Worm (Caenorhabditis elegans) whole organism, late embryonic: ENCODE data around the gene C24B5.4.

Source experiments
- C08G9.2 ChIP-seq: sonication (generic microtip); optimal IDR thresholded peaks from 2 replicates; lab custom pipeline; 2016; ENCODE audit warnings: mild to moderate bottlenecking, missing genetic modification characterization, moderate library complexity, missing compliant biosample characterization
- C38D4.7 ChIP-seq: fragments of 200-800 bp; sonication (Bioruptor generic); optimal IDR thresholded peaks from 2 replicates; lab custom pipeline; 2018; ENCODE audit warnings: mild to moderate bottlenecking, missing genetic modification characterization, moderate library complexity, missing compliant biosample characterization
- T23F11.4 ChIP-seq: fragments of 200-800 bp; sonication (Bioruptor generic); optimal IDR thresholded peaks from 2 replicates; lab custom pipeline; 2018; ENCODE audit warnings: mild to moderate bottlenecking, missing genetic modification characterization, missing compliant biosample characterization
- ahr-1 ChIP-seq: sonication (generic microtip); optimal IDR thresholded peaks from 2 replicates; lab custom pipeline; 2016; ENCODE audit warnings: missing genetic modification characterization, missing compliant biosample characterization
- ceh-18 ChIP-seq: sonication (generic microtip); optimal IDR thresholded peaks from 2 replicates; lab custom pipeline; 2016; ENCODE audit warnings: missing genetic modification characterization, missing compliant biosample characterization
- ceh-2 ChIP-seq: sonication (generic microtip); optimal IDR thresholded peaks from 2 replicates; lab custom pipeline; 2016; ENCODE audit warnings: missing genotype, missing genetic modification characterization, missing compliant biosample characterization
- ceh-22 ChIP-seq: sonication (generic microtip); optimal IDR thresholded peaks from 2 replicates; lab custom pipeline; 2017; ENCODE audit warnings: missing biosample characterization, missing genetic modification characterization
- ceh-24 ChIP-seq: sonication (generic microtip); optimal IDR thresholded peaks from 2 replicates; lab custom pipeline; 2016; ENCODE audit warnings: mild to moderate bottlenecking, missing genetic modification characterization, missing compliant biosample characterization
- ceh-31 ChIP-seq: sonication (generic microtip); optimal IDR thresholded peaks from 2 replicates; lab custom pipeline; 2016; ENCODE audit warnings: missing genetic modification characterization, missing compliant biosample characterization
- ceh-34 ChIP-seq: sonication (generic microtip); optimal IDR thresholded peaks from 2 replicates; lab custom pipeline; 2016; ENCODE audit warnings: mild to moderate bottlenecking, missing genetic modification characterization, missing compliant biosample characterization
- ceh-45 ChIP-seq: fragments of 200-800 bp; sonication (Bioruptor generic); IDR thresholded peaks from 2 replicates; pipeline ENCODE4 v1.3.6; 2022; ENCODE audit warnings: missing genetic modification reagents, missing genetic modification characterization, missing compliant biosample characterization
- ceh-48 ChIP-seq: sonication (generic microtip); optimal IDR thresholded peaks from 2 replicates; lab custom pipeline; 2016; ENCODE audit warnings: missing genetic modification characterization, inconsistent platforms, missing compliant biosample characterization
- ceh-6 ChIP-seq: fragments of 200-800 bp; sonication (Bioruptor generic); optimal IDR thresholded peaks from 2 replicates; lab custom pipeline; 2018; ENCODE audit warnings: mild to moderate bottlenecking, missing genetic modification characterization, missing compliant biosample characterization
- che-1 ChIP-seq: sonication (generic microtip); optimal IDR thresholded peaks from 2 replicates; lab custom pipeline; 2016; ENCODE audit warnings: mild to moderate bottlenecking, missing genetic modification characterization, missing compliant biosample characterization
- elt-2 ChIP-seq: sonication (generic microtip); optimal IDR thresholded peaks from 2 replicates; lab custom pipeline; 2016; ENCODE audit warnings: missing genetic modification reagents, missing genetic modification characterization, missing compliant biosample characterization
- ets-4 ChIP-seq: sonication (generic microtip); optimal IDR thresholded peaks from 2 replicates; lab custom pipeline; 2016; ENCODE audit warnings: missing genetic modification characterization, missing compliant biosample characterization
- eyg-1 ChIP-seq: sonication (generic microtip); optimal IDR thresholded peaks from 2 replicates; lab custom pipeline; 2016; ENCODE audit warnings: missing genotype, missing genetic modification characterization, missing compliant biosample characterization
- fax-1 ChIP-seq: sonication (generic microtip); optimal IDR thresholded peaks from 2 replicates; lab custom pipeline; 2016; ENCODE audit warnings: missing genotype, missing genetic modification characterization, missing compliant biosample characterization
- fkh-6 ChIP-seq: sonication (generic microtip); optimal IDR thresholded peaks from 2 replicates; lab custom pipeline; 2016; ENCODE audit warnings: missing genetic modification characterization, missing compliant biosample characterization
- gmeb-2 ChIP-seq: sonication (generic microtip); optimal IDR thresholded peaks from 2 replicates; lab custom pipeline; 2016; ENCODE audit warnings: missing genetic modification characterization, inconsistent platforms, missing compliant biosample characterization
- hlh-13 ChIP-seq: fragments of 200-800 bp; sonication (Bioruptor generic); optimal IDR thresholded peaks from 2 replicates; lab custom pipeline; 2018; ENCODE audit warnings: mild to moderate bottlenecking, missing genetic modification characterization, missing compliant biosample characterization
- hlh-15 ChIP-seq: sonication (generic microtip); optimal IDR thresholded peaks from 2 replicates; lab custom pipeline; 2016; ENCODE audit warnings: missing genetic modification characterization, missing compliant biosample characterization
- hlh-8 ChIP-seq: sonication (generic microtip); optimal IDR thresholded peaks from 2 replicates; lab custom pipeline; 2016; ENCODE audit warnings: missing genotype, missing genetic modification characterization, missing compliant biosample characterization
- lim-6 ChIP-seq: sonication (generic microtip); optimal IDR thresholded peaks from 2 replicates; lab custom pipeline; 2016; ENCODE audit warnings: missing genetic modification characterization, missing compliant biosample characterization
- lin-11 ChIP-seq: fragments of 200-800 bp; sonication (Bioruptor generic); optimal IDR thresholded peaks from 2 replicates; lab custom pipeline; 2018; ENCODE audit warnings: mild to moderate bottlenecking, missing genetic modification characterization, missing compliant biosample characterization
- madf-2 ChIP-seq: sonication (generic microtip); optimal IDR thresholded peaks from 2 replicates; lab custom pipeline; 2017; ENCODE audit warnings: missing genetic modification characterization, missing compliant biosample characterization
- nfya-1 ChIP-seq: sonication (generic microtip); optimal IDR thresholded peaks from 2 replicates; lab custom pipeline; 2017; ENCODE audit warnings: missing genetic modification characterization, mild to moderate bottlenecking, missing compliant biosample characterization, antibody characterized with exemption, moderate library complexity
- nhr-232 ChIP-seq: sonication (generic microtip); optimal IDR thresholded peaks from 2 replicates; lab custom pipeline; 2016; ENCODE audit warnings: missing genetic modification characterization, missing compliant biosample characterization
- npax-4 ChIP-seq: sonication (generic microtip); optimal IDR thresholded peaks from 2 replicates; lab custom pipeline; 2016; ENCODE audit warnings: missing genetic modification characterization, missing compliant biosample characterization
- odd-2 ChIP-seq: sonication (generic microtip); optimal IDR thresholded peaks from 2 replicates; lab custom pipeline; 2017; ENCODE audit warnings: antibody characterized with exemption, mild to moderate bottlenecking, missing genetic modification characterization, missing compliant biosample characterization
- pat-9 ChIP-seq: fragments of 200-800 bp; sonication (Bioruptor generic); optimal IDR thresholded peaks from 2 replicates; lab custom pipeline; 2018; ENCODE audit warnings: mild to moderate bottlenecking, missing genetic modification characterization, moderate library complexity, missing compliant biosample characterization
- pha-2 ChIP-seq: sonication (generic microtip); optimal IDR thresholded peaks from 2 replicates; lab custom pipeline; 2017; ENCODE audit warnings: mild to moderate bottlenecking, missing genetic modification characterization, missing compliant biosample characterization
- pha-4 ChIP-seq: fragments of 150-350 bp; optimal IDR thresholded peaks from 2 replicates; lab custom pipeline; 2018; ENCODE audit warnings: missing biosample characterization, missing genetic modification reagents, missing genetic modification characterization
- pros-1 ChIP-seq: fragments of 150-350 bp; optimal IDR thresholded peaks from 2 replicates; lab custom pipeline; 2014; ENCODE audit warnings: missing biosample characterization, missing genetic modification reagents, missing genetic modification characterization
- ref-2 ChIP-seq: sonication (generic microtip); optimal IDR thresholded peaks from 2 replicates; lab custom pipeline; 2016; ENCODE audit warnings: missing genetic modification characterization, missing compliant biosample characterization
- sox-2 ChIP-seq: fragments of 200-800 bp; sonication (Bioruptor generic); IDR thresholded peaks from 2 replicates; pipeline ENCODE4 v1.3.6; 2022; ENCODE audit warnings: missing genetic modification reagents, missing genetic modification characterization, missing compliant biosample characterization
- syd-9 ChIP-seq: sonication (generic microtip); optimal IDR thresholded peaks from 2 replicates; lab custom pipeline; 2016; ENCODE audit warnings: mild to moderate bottlenecking, missing genetic modification characterization, moderate library complexity, missing compliant biosample characterization
- tbx-2 ChIP-seq: sonication (generic microtip); optimal IDR thresholded peaks from 2 replicates; lab custom pipeline; 2016; ENCODE audit warnings: missing genetic modification characterization, missing compliant biosample characterization
- ttx-3 ChIP-seq: sonication (generic microtip); optimal IDR thresholded peaks from 2 replicates; lab custom pipeline; 2016; ENCODE audit warnings: missing genetic modification reagents, missing genetic modification characterization, missing compliant biosample characterization
- unc-3 ChIP-seq, 2 experiments: fragments of 200-800 bp in 1 of 2; sonication (Bioruptor generic) in 1 of 2; sonication (generic microtip) in 1 of 2; conservative IDR thresholded peaks in 1 of 2; optimal IDR thresholded peaks in 1 of 2; 2 replicates each; pipeline versions ENCODE4 v1.3.6 to Lab custom; 2016 to 2022; ENCODE audit warnings: missing compliant biosample characterization in 2 of 2, missing genetic modification characterization in 2 of 2, missing genetic modification reagents in 1 of 2
- unc-42 ChIP-seq: sonication (generic microtip); optimal IDR thresholded peaks from 2 replicates; lab custom pipeline; 2016; ENCODE audit warnings: missing genotype, missing genetic modification characterization, missing compliant biosample characterization
- zip-5 ChIP-seq: sonication (generic microtip); optimal IDR thresholded peaks from 2 replicates; lab custom pipeline; 2016; ENCODE audit warnings: missing genetic modification characterization, missing compliant biosample characterization

Gene C24B5.4

DNA sequence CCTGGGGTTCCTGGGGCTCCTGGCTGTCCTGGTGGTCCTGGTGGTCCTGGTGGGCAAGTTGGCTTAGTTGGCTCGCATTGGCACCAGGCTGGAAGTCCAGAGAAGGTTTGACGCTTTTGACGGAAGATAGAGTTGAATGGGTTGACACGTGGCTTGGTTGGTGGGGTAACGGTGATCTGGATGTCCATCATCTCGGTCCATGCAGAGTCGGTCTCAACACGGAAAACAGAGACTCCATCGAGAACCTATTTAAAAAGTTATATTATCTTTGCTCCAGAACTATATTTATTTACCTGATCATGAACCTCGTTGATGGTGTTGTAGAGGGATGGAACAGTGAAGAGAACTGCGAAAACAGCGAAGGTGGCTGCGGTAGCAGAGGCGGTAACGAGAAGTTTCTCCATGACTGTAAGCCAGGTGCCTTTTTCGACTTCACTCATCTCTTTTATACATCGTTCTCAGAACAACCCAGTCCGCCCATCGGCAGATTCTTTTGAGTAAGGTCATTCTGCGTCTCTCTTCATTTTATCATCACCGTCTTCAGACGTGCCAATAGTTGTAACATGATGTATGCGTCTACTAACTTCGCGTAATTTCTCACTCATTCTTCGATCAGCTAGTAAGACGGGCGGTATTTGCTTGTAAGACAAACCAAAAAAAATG lies 36.8 kb downstream of the C24B5.4 start, which contains the start of gene col-144:
Gene col-144, minus strand, starts transcription at position 419 of the 663 bp plus-strand sequence.
- TF ChIP-seq C38D4.7 (GFP tag; lab: Kevin White, UChicago): no peak
- no peak for TF ChIP-seq lin-11 (tag; lab: Kevin White, UChicago)
- TF ChIP-seq ahr-1 (tag; lab: Kevin White, UChicago): no peak
- no peak for TF ChIP-seq nhr-232 (tag; lab: Kevin White, UChicago)
- TF ChIP-seq ceh-45 (GFP tag; lab: Robert Waterston, UW): no peak
- TF ChIP-seq lim-6 (tag; lab: Kevin White, UChicago): no peak
- TF ChIP-seq hlh-13 (GFP tag; lab: Kevin White, UChicago): no peak
- TF ChIP-seq tbx-2: no peak
- TF ChIP-seq pha-2 (tag; lab: Kevin White, UChicago): no peak
- TF ChIP-seq eyg-1: no peak
- TF ChIP-seq ets-4 (tag; lab: Kevin White, UChicago): no peak
- no peak for TF ChIP-seq elt-2 (tag; lab: Kevin White, UChicago)
- TF ChIP-seq nfya-1: no peak
- no peak for TF ChIP-seq pha-4 (tag; lab: Kevin White, UChicago)
- no peak for TF ChIP-seq C08G9.2 (tag; lab: Kevin White, UChicago)
- no peak for TF ChIP-seq madf-2 (tag; lab: Kevin White, UChicago)
- no peak for TF ChIP-seq ceh-6 (GFP tag; lab: Kevin White, UChicago)

DNA sequence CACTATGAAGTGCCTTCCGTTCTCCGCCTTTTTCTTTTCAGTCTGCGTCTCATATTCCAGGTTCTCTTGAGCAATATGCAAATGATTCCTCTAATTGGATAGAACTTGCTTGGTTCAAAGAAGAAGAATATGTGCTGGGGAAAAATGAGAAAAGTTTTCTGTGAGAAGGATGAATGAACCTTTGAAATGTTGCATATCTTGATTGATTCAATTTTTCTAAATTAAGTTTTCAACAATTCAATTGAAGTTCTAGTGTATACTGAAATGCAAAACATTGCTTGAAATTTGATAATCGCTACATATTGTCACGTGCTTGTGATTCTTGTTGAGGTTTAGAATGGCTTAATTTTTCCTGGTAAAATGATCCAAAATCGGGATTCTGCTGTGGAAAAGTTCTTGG lies 39.5 kb downstream of the C24B5.4 start:
- TF ChIP-seq npax-4 (tag; lab: Kevin White, UChicago) (no peak), unc-42 (peak; percentile 93)
- TF ChIP-seq, all 69 proteins: peak for 1

DNA sequence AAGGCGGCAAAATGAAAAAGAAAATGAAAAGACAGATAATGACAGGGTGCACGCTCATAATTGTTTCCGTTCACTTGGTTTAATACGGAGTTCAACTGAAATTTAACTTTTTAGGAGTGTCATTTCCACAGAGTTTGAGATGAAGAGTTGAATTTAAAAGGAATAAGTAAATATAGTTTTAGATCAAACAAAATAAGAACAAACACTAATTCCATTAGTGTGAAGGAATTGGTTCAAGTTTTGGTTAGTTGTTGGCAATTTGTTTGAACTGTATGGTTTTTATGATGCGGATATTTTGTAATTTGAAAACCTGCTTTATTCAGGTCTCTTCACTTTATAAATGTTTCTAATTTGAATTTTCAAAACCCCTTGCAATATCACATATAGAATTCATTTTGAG lies 40.4 kb downstream of the C24B5.4 start, which contains the start of gene B0222.15:
Gene B0222.15, minus strand, starts transcription at position 101 of the 400 bp plus-strand sequence.
- TF ChIP-seq ceh-34 (no peak), pros-1 (tag; lab: Kevin White, UChicago) (no peak), unc-3 (GFP tag; conservative IDR thresholded peaks at IDR 0.05; lab: Robert Waterston, UW) (no peak), unc-3 (tag; optimal IDR thresholded peaks at IDR 0.05; lab: Kevin White, UChicago) (no peak), gmeb-2 (tag; lab: Kevin White, UChicago) (no peak), ceh-31 (tag; lab: Kevin White, UChicago) (no peak)

DNA sequence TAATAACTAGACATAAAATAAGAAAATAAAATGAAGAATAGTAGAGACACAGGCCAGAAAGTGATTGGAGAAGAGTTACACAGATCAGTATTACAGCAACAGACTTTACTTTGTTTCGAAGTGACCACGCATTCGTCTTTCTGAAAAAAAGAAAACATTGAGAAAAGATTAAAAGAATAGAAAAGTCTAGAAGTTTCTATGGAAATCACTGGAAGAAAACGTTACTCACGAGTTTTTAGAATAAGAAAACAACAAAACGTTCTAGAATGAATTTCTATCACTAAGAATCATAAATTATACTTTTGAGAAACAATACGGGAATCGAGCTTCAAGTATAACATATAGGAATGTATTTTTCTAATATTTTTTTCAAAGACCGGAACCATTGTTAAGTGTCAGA lies 41.5 kb downstream of the C24B5.4 start:
- no peak for TF ChIP-seq T23F11.4 (GFP tag; lab: Kevin White, UChicago)
- no peak for TF ChIP-seq tbx-2
- no peak for TF ChIP-seq fax-1 (tag; lab: Kevin White, UChicago)
- no peak for TF ChIP-seq ceh-24
- no peak for TF ChIP-seq fkh-6 (tag; lab: Kevin White, UChicago)
- TF ChIP-seq ceh-48 (tag; lab: Kevin White, UChicago): no peak
- no peak for TF ChIP-seq che-1 (tag; lab: Kevin White, UChicago)
- TF ChIP-seq ref-2 (tag; lab: Kevin White, UChicago): no peak

DNA sequence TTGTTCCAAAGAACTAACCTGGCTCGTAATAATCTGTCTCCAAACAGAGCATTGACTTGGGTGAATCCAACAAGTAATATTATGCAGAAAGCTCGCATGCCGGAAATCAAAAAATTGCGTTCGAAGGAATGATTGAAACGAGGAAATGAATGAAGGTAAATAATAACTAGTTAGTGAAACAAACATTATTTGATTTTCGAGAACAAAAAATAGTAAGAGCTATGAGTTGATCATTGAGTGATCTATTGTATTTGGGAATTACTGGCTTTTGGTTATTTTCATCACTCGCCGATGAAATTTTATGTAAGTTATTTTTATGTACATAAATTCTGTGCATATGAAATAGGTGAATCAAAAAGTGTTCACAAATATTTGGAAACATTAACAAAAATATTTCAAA lies 42.4 kb downstream of the C24B5.4 start, which contains the start of gene B0222.5:
Gene B0222.5, minus strand, starts transcription at position 101 of the 400 bp plus-strand sequence.
- TF ChIP-seq syd-9 (tag; lab: Kevin White, UChicago) (no peak), ceh-2 (no peak), ceh-45 (GFP tag; lab: Robert Waterston, UW) (no peak), sox-2 (GFP tag; lab: Robert Waterston, UW) (no peak), ttx-3 (no peak), odd-2 (tag; lab: Kevin White, UChicago) (no peak), hlh-15 (no peak), zip-5 (tag; lab: Kevin White, UChicago) (no peak), elt-2 (tag; lab: Kevin White, UChicago) (no peak), hlh-8 (tag; lab: Kevin White, UChicago) (no peak), pat-9 (tag; lab: Kevin White, UChicago) (no peak), ceh-22 (tag; lab: Kevin White, UChicago) (no peak), C38D4.7 (GFP tag; lab: Kevin White, UChicago) (no peak), fkh-6 (tag; lab: Kevin White, UChicago) (no peak), C08G9.2 (tag; lab: Kevin White, UChicago) (no peak), ceh-18 (no peak), ceh-31 (tag; lab: Kevin White, UChicago) (no peak)
- TF ChIP-seq, all 69 proteins: peak for 0
